Fruit fly (Drosophila melanogaster): ENCODE measurements around the gene CG9801.

The CG9801 gene

DNA sequence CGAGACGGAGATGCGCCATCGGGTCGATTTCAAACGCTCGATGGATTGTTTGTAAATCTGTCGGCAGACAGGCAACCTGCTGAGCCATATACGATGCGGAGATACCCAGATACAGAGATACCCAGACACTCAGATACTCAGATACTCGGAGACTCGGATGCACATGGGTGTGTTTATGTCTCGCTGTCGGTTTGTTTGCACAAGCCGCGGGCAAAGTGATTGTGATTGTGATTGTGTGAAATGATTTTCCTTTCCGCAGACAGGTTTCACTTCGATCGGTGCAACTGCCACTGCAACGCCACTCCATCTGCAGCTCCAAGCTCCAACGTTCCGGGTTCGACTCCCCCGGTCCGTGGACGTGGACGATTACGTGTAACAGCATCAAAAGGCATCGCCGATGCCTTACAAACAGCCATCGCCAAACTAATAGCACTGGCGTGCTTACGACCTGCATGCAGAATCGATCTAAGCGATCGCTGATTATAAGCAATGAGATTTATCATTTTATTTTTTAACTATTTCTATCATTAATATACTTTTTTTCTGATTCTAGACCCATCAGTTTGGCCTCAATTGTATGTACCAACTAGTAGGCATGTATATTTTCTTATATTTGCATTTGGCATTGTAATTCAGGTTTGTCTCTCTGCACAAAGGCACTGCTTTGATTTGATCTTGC, 41.4 kb upstream of the CG9801 start:
- peak; percentile 84 for TF ChIP-seq Gug (GFP tag; IDR thresholded peaks at IDR 0.05)
- peak; percentile 73 for TF ChIP-seq Sox14 (GFP tag; optimal IDR thresholded peaks at IDR 0.05)
- TF ChIP-seq acj6 (GFP tag; optimal IDR thresholded peaks at IDR 0.05) = peak; percentile 82
- TF ChIP-seq CG31627 (GFP tag; optimal IDR thresholded peaks at IDR 0.05) = peak; percentile 36
- TF ChIP-seq CG9139 (GFP tag; optimal IDR thresholded peaks at IDR 0.05) = peak; percentile 25
- peak; percentile 79 for TF ChIP-seq svp (GFP tag)
- TF ChIP-seq CG3919 (GFP tag; optimal IDR thresholded peaks at IDR 0.05) = peak; percentile 85
- TF ChIP-seq Eip75B (GFP tag; optimal IDR thresholded peaks at IDR 0.05) = peak; percentile 67
- peak; percentile 73 for TF ChIP-seq CG16779 (tag; optimal IDR thresholded peaks at IDR 0.05)
- TF ChIP-seq Eip78C (GFP tag) = peak; percentile 97
- TF ChIP-seq Sox102F (GFP tag; optimal IDR thresholded peaks at IDR 0.05) = peak; percentile 57
- no peak for TF ChIP-seq Hr38 (GFP tag; optimal IDR thresholded peaks at IDR 0.05)
- TF ChIP-seq CG32006 (GFP tag; optimal IDR thresholded peaks at IDR 0.05) = peak; percentile 87
- TF ChIP-seq Lpt (GFP tag; optimal IDR thresholded peaks at IDR 0.05) = peak; percentile 73
- TF ChIP-seq CG34406 (GFP tag; optimal IDR thresholded peaks at IDR 0.05) = peak; percentile 70
- TF ChIP-seq cyc (GFP tag; optimal IDR thresholded peaks at IDR 0.05) = peak; percentile 43
- TF ChIP-seq Hr39 (GFP tag; optimal IDR thresholded peaks at IDR 0.05) = peak; percentile 52
- peak; percentile 82 for TF ChIP-seq achi (GFP tag; optimal IDR thresholded peaks at IDR 0.05)
- TF ChIP-seq CG6163 (GFP tag; IDR thresholded peaks at IDR 0.05) = peak; percentile 92
- peak; percentile 70 for TF ChIP-seq topi (GFP tag; optimal IDR thresholded peaks at IDR 0.05)
- TF ChIP-seq CG11294 (GFP tag; IDR thresholded peaks at IDR 0.05) = peak; percentile 84
- peak; percentile 54 for TF ChIP-seq CG8632 (GFP tag; optimal IDR thresholded peaks at IDR 0.05)
- peak; percentile 28 for TF ChIP-seq Blimp-1 (GFP tag; optimal IDR thresholded peaks at IDR 0.05)
- TF ChIP-seq vri (GFP tag; optimal IDR thresholded peaks at IDR 0.05) = no peak
- no peak for TF ChIP-seq fkh (GFP tag; optimal IDR thresholded peaks at IDR 0.05)
- TF ChIP-seq OdsH (GFP tag; optimal IDR thresholded peaks at IDR 0.05) = peak; percentile 82
- TF ChIP-seq Ets21C (GFP tag; optimal IDR thresholded peaks at IDR 0.05) = peak; percentile 31
- peak; percentile 43 for TF ChIP-seq CG6808 (GFP tag; optimal IDR thresholded peaks at IDR 0.05)
- peak; percentile 56 for TF ChIP-seq CG8319 (GFP tag; optimal IDR thresholded peaks at IDR 0.05)
- peak; percentile 80 for TF ChIP-seq pdm3 (GFP tag; optimal IDR thresholded peaks at IDR 0.05)
- peak; percentile 55 to 61 for TF ChIP-seq salr (GFP tag; optimal IDR thresholded peaks at IDR 0.05)
- peak; percentile 66 for TF ChIP-seq spab (GFP tag; optimal IDR thresholded peaks at IDR 0.05)
- peak; percentile 56 for TF ChIP-seq CG11902 (GFP tag; optimal IDR thresholded peaks at IDR 0.05)
- peak; percentile 84 for TF ChIP-seq Ets96B (tag; optimal IDR thresholded peaks at IDR 0.05)
- TF ChIP-seq fd85E (GFP tag; optimal IDR thresholded peaks at IDR 0.05) = peak; percentile 47
- TF ChIP-seq Eip93F (GFP tag; optimal IDR thresholded peaks at IDR 0.05) = no peak
- peak; percentile 79 for TF ChIP-seq net (GFP tag; optimal IDR thresholded peaks at IDR 0.05)
- TF ChIP-seq fd59A (GFP tag; optimal IDR thresholded peaks at IDR 0.05) = peak; percentile 47
- peak; percentile 74 for TF ChIP-seq CG6792 (GFP tag; optimal IDR thresholded peaks at IDR 0.05)
- peak; percentile 65 for TF ChIP-seq esn (GFP tag; optimal IDR thresholded peaks at IDR 0.05)
- no peak for TF ChIP-seq CG6854 (GFP tag; optimal IDR thresholded peaks at IDR 0.05)
- peak; percentile 78 for TF ChIP-seq dac (GFP tag; optimal IDR thresholded peaks at IDR 0.05)
- peak; percentile 72 for TF ChIP-seq CG3032 (tag; optimal IDR thresholded peaks at IDR 0.05)
- TF ChIP-seq CG6276 (GFP tag; optimal IDR thresholded peaks at IDR 0.05) = peak; percentile 86
- peak; percentile 65 for TF ChIP-seq CG7368 (GFP tag; optimal IDR thresholded peaks at IDR 0.05)
- TF ChIP-seq CG1621 (tag; optimal IDR thresholded peaks at IDR 0.05) = peak; percentile 69
- TF ChIP-seq ss (GFP tag; optimal IDR thresholded peaks at IDR 0.05) = peak; percentile 31 to 43
- peak; percentile 51 for TF ChIP-seq Sox15 (GFP tag; optimal IDR thresholded peaks at IDR 0.05)
- TF ChIP-seq CG8119 (GFP tag; IDR thresholded peaks at IDR 0.05) = peak; percentile 92
- peak; percentile 60 for TF ChIP-seq lz (GFP tag; optimal IDR thresholded peaks at IDR 0.05)
- TF ChIP-seq Met (GFP tag; optimal IDR thresholded peaks at IDR 0.05) = peak; percentile 50
